Fruit fly (Drosophila melanogaster) whole organism, embryonic: ENCODE measurements around the gene Srp14.

ENCODE experiments used
- CG11085 ChIP-seq: fragments of 200-800 bp; sonication (Bioruptor generic); IDR thresholded peaks from 2 replicates; pipeline ENCODE4 v1.3.6; 2022; ENCODE audit warnings: missing biosample characterization, missing genetic modification characterization
- CG12769 ChIP-seq: fragments of 200-800 bp; sonication (Bioruptor generic); optimal IDR thresholded peaks from 2 replicates; lab custom pipeline; 2019; ENCODE audit warnings: missing biosample characterization, mild to moderate bottlenecking, missing genetic modification characterization, moderate library complexity
- CG13894 ChIP-seq: fragments of 200-800 bp; sonication (Bioruptor generic); optimal IDR thresholded peaks from 3 replicates; lab custom pipeline; 2018; ENCODE audit warnings: missing biosample characterization, mild to moderate bottlenecking, missing genetic modification characterization, moderate library complexity
- CG15479 ChIP-seq: fragments of 200-800 bp; sonication (Bioruptor generic); optimal IDR thresholded peaks from 3 replicates; lab custom pipeline; 2019; ENCODE audit warnings: missing biosample characterization, mild to moderate bottlenecking, missing genetic modification characterization, moderate library complexity
- CG2199 ChIP-seq: fragments of 200-800 bp; sonication (Bioruptor generic); IDR thresholded peaks from 3 replicates; pipeline ENCODE4 v1.3.6; 2022; ENCODE audit warnings: missing biosample characterization, missing genetic modification characterization
- CG2202 ChIP-seq: fragments of 200-800 bp; sonication (Bioruptor generic); optimal IDR thresholded peaks from 2 replicates; lab custom pipeline; 2018; ENCODE audit warnings: missing biosample characterization, mild to moderate bottlenecking, missing genetic modification characterization
- CG2889 ChIP-seq: fragments of 200-800 bp; sonication (Bioruptor generic); IDR thresholded peaks from 3 replicates; pipeline ENCODE4 v1.3.6; 2022; ENCODE audit warnings: missing biosample characterization, missing genetic modification characterization
- CG32532 ChIP-seq: fragments of 200-800 bp; sonication (Bioruptor generic); IDR thresholded peaks from 2 replicates; pipeline ENCODE4 v1.3.6; 2022; ENCODE audit warnings: missing biosample characterization, missing genetic modification characterization
- CG6175 ChIP-seq: fragments of 200-800 bp; sonication (Bioruptor generic); IDR thresholded peaks from 3 replicates; pipeline ENCODE4 v1.3.6; 2022; ENCODE audit warnings: missing biosample characterization, missing genetic modification characterization
- CG7963 ChIP-seq: fragments of 200-800 bp; sonication (Bioruptor generic); IDR thresholded peaks from 3 replicates; pipeline ENCODE4 v1.3.6; 2022; ENCODE audit warnings: missing biosample characterization, missing genetic modification characterization; ENCODE audit not compliant: partially characterized antibody
- CkIIα-i1 ChIP-seq: fragments of 200-800 bp; sonication (Bioruptor generic); IDR thresholded peaks from 2 replicates; pipeline ENCODE4 v1.3.6; 2022; ENCODE audit warnings: missing biosample characterization, missing genetic modification characterization
- D ChIP-seq, 2 experiments: fragments of 200-800 bp in 1 of 2; fragments of >200 bp in 1 of 2; sonication (Bioruptor generic) in 1 of 2; optimal IDR thresholded peaks; 2 replicates in 1 of 2; 3 replicates in 1 of 2; lab custom pipeline; 2017; ENCODE audit warnings: mild to moderate bottlenecking in 1 of 2, missing biosample characterization in 1 of 2, missing genetic modification characterization in 1 of 2, missing genetic modification reagents in 1 of 2
- Drgx ChIP-seq: fragments of 200-800 bp; sonication (Bioruptor generic); IDR thresholded peaks from 2 replicates; pipeline ENCODE4 v1.3.6; 2022; ENCODE audit warnings: missing biosample characterization, missing genetic modification characterization
- Ets65A ChIP-seq: fragments of 200-800 bp; sonication (Bioruptor generic); peaks from one replicate; lab custom pipeline; 2016; ENCODE audit warnings: missing biosample characterization, missing genetic modification characterization
- Lpt ChIP-seq: fragments of >200 bp; optimal IDR thresholded peaks from 2 replicates; lab custom pipeline; 2018; ENCODE audit warnings: missing biosample characterization, missing genetic modification characterization
- Med ChIP-seq: fragments of 200-800 bp; sonication (Bioruptor generic); peaks from one replicate; lab custom pipeline; 2016; ENCODE audit warnings: missing biosample characterization, missing genetic modification characterization, mild to moderate bottlenecking, inconsistent platforms, moderate library complexity
- Rfx ChIP-seq: fragments of 200-800 bp; sonication (Bioruptor generic); IDR thresholded peaks from 2 replicates; pipeline ENCODE4 v1.3.6; 2022; ENCODE audit warnings: missing biosample characterization, missing genetic modification characterization
- Spps ChIP-seq: fragments of 200-800 bp; sonication (Bioruptor generic); optimal IDR thresholded peaks from 2 replicates; lab custom pipeline; 2018; ENCODE audit warnings: missing biosample characterization, mild to moderate bottlenecking, missing genetic modification characterization
- Stat92E ChIP-seq, 3 experiments: fragments of >200 bp in 2 of 3; fragments of 200-800 bp in 1 of 3; sonication (Bioruptor generic) in 1 of 3; optimal IDR thresholded peaks; 2 replicates each; lab custom pipeline; 2017 to 2019; ENCODE audit warnings: missing biosample characterization in 3 of 3, missing genetic modification characterization in 3 of 3, mild to moderate bottlenecking in 1 of 3, moderate library complexity in 1 of 3
- Xbp1 ChIP-seq: fragments of 200-800 bp; sonication (Bioruptor generic); optimal IDR thresholded peaks from 3 replicates; lab custom pipeline; 2016; ENCODE audit warnings: missing biosample characterization, mild to moderate bottlenecking, missing genetic modification characterization
- cad ChIP-seq: fragments of >200 bp; optimal IDR thresholded peaks from 2 replicates; lab custom pipeline; 2017; ENCODE audit warnings: missing biosample characterization, missing genetic modification characterization
- crol ChIP-seq: fragments of 200-800 bp; sonication (Bioruptor generic); IDR thresholded peaks from 2 replicates; pipeline ENCODE4 v1.3.6; 2022; ENCODE audit warnings: missing biosample characterization, missing genetic modification characterization
- cwo ChIP-seq: fragments of 200-800 bp; sonication (Bioruptor generic); optimal IDR thresholded peaks from 3 replicates; lab custom pipeline; 2017; ENCODE audit warnings: missing biosample characterization, missing genetic modification characterization, mild to moderate bottlenecking, moderate library complexity, missing genetic modification reagents
- da ChIP-seq: fragments of 200-800 bp; sonication (Bioruptor generic); optimal IDR thresholded peaks from 2 replicates; lab custom pipeline; 2016; ENCODE audit warnings: missing biosample characterization, missing genetic modification characterization
- grn ChIP-seq: fragments of 200-800 bp; sonication (Bioruptor generic); optimal IDR thresholded peaks from 3 replicates; lab custom pipeline; 2017; ENCODE audit warnings: missing biosample characterization, missing genetic modification characterization
- insv ChIP-seq, 2 experiments: fragments of 200-800 bp; sonication (Bioruptor generic); optimal IDR thresholded peaks; 3 replicates each; lab custom pipeline; 2016 to 2018; ENCODE audit warnings: missing biosample characterization in 2 of 2, missing genetic modification characterization in 2 of 2
- jigr1 ChIP-seq: fragments of 200-800 bp; sonication (Bioruptor generic); IDR thresholded peaks from 3 replicates; pipeline ENCODE4 v1.3.6; 2022; ENCODE audit warnings: missing biosample characterization, missing genetic modification characterization
- kah ChIP-seq: fragments of 200-800 bp; sonication (Bioruptor generic); optimal IDR thresholded peaks from 2 replicates; lab custom pipeline; 2018; ENCODE audit warnings: missing biosample characterization, mild to moderate bottlenecking, missing genetic modification characterization
- kni ChIP-seq: fragments of 200-800 bp; sonication (Bioruptor generic); optimal IDR thresholded peaks from 3 replicates; lab custom pipeline; 2017; ENCODE audit warnings: mild to moderate bottlenecking, missing biosample characterization, missing genetic modification reagents, missing genetic modification characterization
- lmd ChIP-seq: fragments of 200-800 bp; sonication (Bioruptor generic); IDR thresholded peaks from 2 replicates; pipeline ENCODE4 v1.3.6; 2022; ENCODE audit warnings: missing biosample characterization, missing genetic modification characterization
- lov ChIP-seq, 2 experiments: fragments of 200-800 bp in 1 of 2; fragments of >200 bp in 1 of 2; sonication (Bioruptor generic) in 1 of 2; IDR thresholded peaks in 1 of 2; optimal IDR thresholded peaks in 1 of 2; 2 replicates in 1 of 2; 3 replicates in 1 of 2; pipeline versions ENCODE4 v1.3.6 to Lab custom; 2017 to 2022; ENCODE audit warnings: missing biosample characterization in 1 of 2, missing genetic modification characterization in 1 of 2
- nerfin-1 ChIP-seq: fragments of 200-800 bp; sonication (Bioruptor generic); optimal IDR thresholded peaks from 3 replicates; lab custom pipeline; 2019; ENCODE audit warnings: missing biosample characterization, mild to moderate bottlenecking, missing genetic modification characterization, moderate library complexity
- pros ChIP-seq: fragments of 200-800 bp; sonication (Bioruptor generic); optimal IDR thresholded peaks from 3 replicates; lab custom pipeline; 2019; ENCODE audit warnings: missing biosample characterization, mild to moderate bottlenecking, missing genetic modification characterization, moderate library complexity
- ranshi ChIP-seq: fragments of 200-800 bp; sonication (Bioruptor generic); IDR thresholded peaks from 2 replicates; pipeline ENCODE4 v1.3.6; 2022; ENCODE audit warnings: missing biosample characterization, missing genetic modification characterization
- schlank ChIP-seq: fragments of 200-800 bp; sonication (Bioruptor generic); optimal IDR thresholded peaks from 2 replicates; lab custom pipeline; 2018; ENCODE audit warnings: missing biosample characterization, mild to moderate bottlenecking, missing genetic modification characterization
- sens ChIP-seq: fragments of 200-800 bp; sonication (Bioruptor generic); peaks from one replicate; lab custom pipeline; 2016; ENCODE audit warnings: missing biosample characterization, missing genetic modification characterization
- sug ChIP-seq: fragments of 200-800 bp; optimal IDR thresholded peaks from 2 replicates; lab custom pipeline; 2019; ENCODE audit warnings: missing biosample characterization, mild to moderate bottlenecking, missing genetic modification characterization, moderate library complexity
- tll ChIP-seq, 2 experiments: fragments of 200-800 bp in 1 of 2; fragments of >200 bp in 1 of 2; sonication (Bioruptor generic) in 1 of 2; optimal IDR thresholded peaks; 2 replicates each; lab custom pipeline; 2017 to 2019; ENCODE audit warnings: missing biosample characterization in 2 of 2, missing genetic modification characterization in 2 of 2, mild to moderate bottlenecking in 1 of 2, moderate library complexity in 1 of 2
- ttk ChIP-seq: fragments of 200-800 bp; sonication (Bioruptor generic); IDR thresholded peaks from 2 replicates; pipeline ENCODE4 v2.1.2; 2022; ENCODE audit warnings: missing biosample characterization, missing genetic modification characterization
- tup ChIP-seq: fragments of 200-800 bp; sonication (Bioruptor generic); optimal IDR thresholded peaks from 2 replicates; lab custom pipeline; 2016; ENCODE audit warnings: missing biosample characterization, mild to moderate bottlenecking, missing genetic modification characterization, moderate library complexity
- vfl ChIP-seq: fragments of 200-800 bp; sonication (Bioruptor generic); optimal IDR thresholded peaks from 2 replicates; lab custom pipeline; 2016; ENCODE audit warnings: missing biosample characterization, missing genetic modification characterization
- vvl ChIP-seq: fragments of 200-800 bp; sonication (Bioruptor generic); IDR thresholded peaks from 2 replicates; pipeline ENCODE4 v1.3.6; 2022; ENCODE audit warnings: missing biosample characterization, missing genetic modification characterization
- zfh1 ChIP-seq: fragments of 200-800 bp; sonication (Bioruptor generic); IDR thresholded peaks from 3 replicates; pipeline ENCODE4 v1.3.6; 2022; ENCODE audit warnings: missing biosample characterization, missing genetic modification characterization

Gene Srp14

dm6 chr3R:20543220-20543619, 36.7 kb upstream of the Srp14 start:
- TF ChIP-seq vfl = peak; percentile 26
- peak; percentile 25 for TF ChIP-seq D (optimal IDR thresholded peaks at IDR 0.05; lab: Kevin White, UChicago)
- TF ChIP-seq D (GFP tag; optimal IDR thresholded peaks at IDR 0.05; lab: Kevin White, UChicago) = no peak
- TF ChIP-seq CG2199 (GFP tag; lab: Robert Waterston, UW) = peak; percentile 54; the same call in 1 of the 3 replicates
- 0 out of 2 replicates have a peak, but pooled peaks have one; percentile 29 for TF ChIP-seq crol (GFP tag; lab: Robert Waterston, UW)
- peak; percentile 61 for TF ChIP-seq Med
- TF ChIP-seq Stat92E (GFP tag; optimal IDR thresholded peaks at IDR 0.05; lab: Kevin White, UChicago) = peak in 1 of 3 experiments; percentile 89
- TF ChIP-seq grn (GFP tag; lab: Kevin White, UChicago) = peak; percentile 90
- TF ChIP-seq tup (GFP tag; lab: Kevin White, UChicago) = no peak
- TF ChIP-seq CG15479 (GFP tag; lab: Kevin White, UChicago) = peak; percentile 3
- TF ChIP-seq kni (GFP tag; lab: Kevin White, UChicago) = peak; percentile 94
- TF ChIP-seq Lpt (GFP tag; lab: Kevin White, UChicago) = peak; percentile 23
- 0 out of 3 replicates have a peak, but pooled peaks have one; percentile 6 for TF ChIP-seq zfh1 (GFP tag; lab: Robert Waterston, UW)
- TF ChIP-seq Ets65A (GFP tag; lab: Kevin White, UChicago) = peak; percentile 28
- TF ChIP-seq kah = no peak
- no peak for TF ChIP-seq CG2202 (tag; lab: Kevin White, UChicago)
- TF ChIP-seq lov (optimal IDR thresholded peaks at IDR 0.05; lab: Kevin White, UChicago) = no peak
- no peak for TF ChIP-seq lov (GFP tag; IDR thresholded peaks at IDR 0.05; lab: Robert Waterston, UW)
- peak; percentile 27 for TF ChIP-seq cad (GFP tag; lab: Kevin White, UChicago)
- TF ChIP-seq tll (GFP tag; optimal IDR thresholded peaks at IDR 0.05; lab: Kevin White, UChicago) = peak in 1 of 2 experiments; percentile 99
- peak; percentile 61 for TF ChIP-seq pros (GFP tag; lab: Kevin White, UChicago)

dm6 chr3R:20543719-20544118, 36.2 kb upstream of the Srp14 start:
- peak; percentile 28 for TF ChIP-seq grn (GFP tag; lab: Kevin White, UChicago)
- no peak for TF ChIP-seq CG2202 (tag; lab: Kevin White, UChicago)
- TF ChIP-seq insv (GFP tag; optimal IDR thresholded peaks at IDR 0.05; lab: Kevin White, UChicago) = peak in 1 of 2 experiments; percentile 66

- TF ChIP-seq CG7963 (GFP tag; lab: Robert Waterston, UW) = no peak
- 0 out of 2 replicates have a peak, but pooled peaks have one; percentile 8 for TF ChIP-seq Drgx (GFP tag; lab: Robert Waterston, UW)
Observed at dm6 chr3R:20544952-20545351, 35.0 kb upstream of the Srp14 start.

- no peak for TF ChIP-seq D (optimal IDR thresholded peaks at IDR 0.05; lab: Kevin White, UChicago)
- no peak for TF ChIP-seq D (GFP tag; optimal IDR thresholded peaks at IDR 0.05; lab: Kevin White, UChicago)
- peak; percentile 34 for TF ChIP-seq sens
- TF ChIP-seq CG32532 = peak; percentile 22; the same call in 1 of the 2 replicates
- no peak for TF ChIP-seq da
- TF ChIP-seq lmd (GFP tag; lab: Robert Waterston, UW) = 0 out of 2 replicates have a peak, but pooled peaks have one; percentile 4
- peak; percentile 18 for TF ChIP-seq CG12769 (tag; lab: Kevin White, UChicago)
- TF ChIP-seq CG11085 (GFP tag; lab: Robert Waterston, UW) = no peak
- TF ChIP-seq Rfx (GFP tag; lab: Robert Waterston, UW) = 0 out of 2 replicates have a peak, but pooled peaks have one; percentile 19
- TF ChIP-seq Xbp1 (GFP tag; lab: Kevin White, UChicago) = no peak
- TF ChIP-seq CG2889 = no peak
- TF ChIP-seq CkIIα-i1 (GFP tag; lab: Robert Waterston, UW) = no peak
- TF ChIP-seq nerfin-1 (tag; lab: Kevin White, UChicago) = no peak
- peak; percentile 40; the same call in 1 of the 3 replicates for TF ChIP-seq CG6175 (GFP tag; lab: Robert Waterston, UW)
- peak; percentile 20 for TF ChIP-seq schlank (tag; lab: Kevin White, UChicago)
- no peak for TF ChIP-seq Spps
- 0 out of 2 replicates have a peak, but pooled peaks have one; percentile 51 for TF ChIP-seq vvl (GFP tag; lab: Robert Waterston, UW)
- TF ChIP-seq ttk = no peak
- 0 out of 2 replicates have a peak, but pooled peaks have one; percentile 11 for TF ChIP-seq ranshi (GFP tag; lab: Robert Waterston, UW)
- peak; percentile 14 for TF ChIP-seq cwo (GFP tag; lab: Kevin White, UChicago)
- TF ChIP-seq CG13894 = peak; percentile 51
- no peak for TF ChIP-seq jigr1 (GFP tag; lab: Robert Waterston, UW)
- peak; percentile 22 for TF ChIP-seq sug
- TF ChIP-seq Med = peak; percentile 62
- TF ChIP-seq Ets65A (GFP tag; lab: Kevin White, UChicago) = peak; percentile 23
Observed at dm6 chr3R:20545678-20546077, 34.2 kb upstream of the Srp14 start.
